Fruit fly (Drosophila melanogaster) whole organism, embryonic: ENCODE data around the gene MICAL-like.
A peak's percentile ranks its signal among the peaks of the same experiment; 100 is the strongest.

Experiments used
- Atf3 ChIP-seq: fragments of 200-800 bp; sonication (Bioruptor generic); optimal IDR thresholded peaks from 3 replicates; lab custom pipeline; 2016; ENCODE audit warnings: missing biosample characterization, missing genetic modification characterization
- Bgb ChIP-seq: fragments of 200-800 bp; sonication (Bioruptor generic); IDR thresholded peaks from 2 replicates; pipeline ENCODE4 v1.3.6; 2022; ENCODE audit warnings: missing biosample characterization, missing genetic modification characterization; ENCODE audit not compliant: partially characterized antibody
- CG11723 ChIP-seq: fragments of 200-800 bp; sonication (Bioruptor generic); optimal IDR thresholded peaks from 2 replicates; lab custom pipeline; 2017; ENCODE audit warnings: missing biosample characterization, mild to moderate bottlenecking, missing genetic modification characterization
- CG12155 ChIP-seq: fragments of 200-800 bp; sonication (Bioruptor generic); optimal IDR thresholded peaks from 3 replicates; lab custom pipeline; 2016; ENCODE audit warnings: missing biosample characterization, missing genetic modification characterization
- CG12769 ChIP-seq: fragments of 200-800 bp; sonication (Bioruptor generic); optimal IDR thresholded peaks from 2 replicates; lab custom pipeline; 2019; ENCODE audit warnings: missing biosample characterization, mild to moderate bottlenecking, missing genetic modification characterization, moderate library complexity
- CG15269 ChIP-seq: fragments of 200-800 bp; sonication (Bioruptor generic); optimal IDR thresholded peaks from 2 replicates; lab custom pipeline; 2018; ENCODE audit warnings: missing biosample characterization, mild to moderate bottlenecking, missing genetic modification characterization, moderate library complexity
- CG15479 ChIP-seq: fragments of 200-800 bp; sonication (Bioruptor generic); optimal IDR thresholded peaks from 3 replicates; lab custom pipeline; 2019; ENCODE audit warnings: missing biosample characterization, mild to moderate bottlenecking, missing genetic modification characterization, moderate library complexity
- CG16813 ChIP-seq: fragments of 200-800 bp; sonication (Bioruptor generic); IDR thresholded peaks from 3 replicates; pipeline ENCODE4 v1.3.6; 2022; ENCODE audit warnings: missing biosample characterization, missing genetic modification characterization; ENCODE audit not compliant: partially characterized antibody
- CG18262 ChIP-seq: fragments of 200-800 bp; optimal IDR thresholded peaks from 3 replicates; lab custom pipeline; 2019; ENCODE audit warnings: missing biosample characterization, mild to moderate bottlenecking, missing genetic modification characterization, moderate library complexity
- CG3065 ChIP-seq: fragments of 200-800 bp; sonication (Bioruptor generic); optimal IDR thresholded peaks from 2 replicates; lab custom pipeline; 2016; ENCODE audit warnings: missing biosample characterization, missing genetic modification characterization
- CG3281 ChIP-seq: fragments of 200-800 bp; sonication (Bioruptor generic); optimal IDR thresholded peaks from 3 replicates; lab custom pipeline; 2017; ENCODE audit warnings: missing biosample characterization, mild to moderate bottlenecking, missing genetic modification characterization
- CG34376 ChIP-seq: fragments of 200-800 bp; sonication (Bioruptor generic); optimal IDR thresholded peaks from 2 replicates; lab custom pipeline; 2018; ENCODE audit warnings: missing biosample characterization, mild to moderate bottlenecking, missing genetic modification characterization
- CG6683 ChIP-seq: fragments of 200-800 bp; sonication (Bioruptor generic); optimal IDR thresholded peaks from 2 replicates; lab custom pipeline; 2017; ENCODE audit warnings: missing biosample characterization, mild to moderate bottlenecking, missing genetic modification characterization, missing genetic modification reagents
- CG7372 ChIP-seq: fragments of 200-800 bp; sonication (Bioruptor generic); IDR thresholded peaks from 2 replicates; pipeline ENCODE4 v1.3.6; 2022; ENCODE audit warnings: missing biosample characterization, missing genetic modification characterization
- CG7839 ChIP-seq: fragments of 200-800 bp; sonication (Bioruptor generic); optimal IDR thresholded peaks from 3 replicates; lab custom pipeline; 2018; ENCODE audit warnings: missing biosample characterization, mild to moderate bottlenecking, missing genetic modification characterization, moderate library complexity
- CHES-1-like ChIP-seq: fragments of 200-800 bp; sonication (Bioruptor generic); optimal IDR thresholded peaks from 2 replicates; lab custom pipeline; 2016; ENCODE audit warnings: missing biosample characterization, missing genetic modification characterization
- CTCF ChIP-seq: fragments of 200-800 bp; sonication (Bioruptor generic); optimal IDR thresholded peaks from 2 replicates; lab custom pipeline; 2017; ENCODE audit warnings: missing biosample characterization, mild to moderate bottlenecking, missing genetic modification characterization, moderate library complexity
- Camta ChIP-seq: fragments of 200-800 bp; sonication (Bioruptor generic); optimal IDR thresholded peaks from 2 replicates; lab custom pipeline; 2016; ENCODE audit warnings: missing biosample characterization, missing genetic modification characterization
- Dek ChIP-seq: fragments of 200-800 bp; sonication (Bioruptor generic); optimal IDR thresholded peaks from 3 replicates; lab custom pipeline; 2019; ENCODE audit warnings: missing biosample characterization, mild to moderate bottlenecking, missing genetic modification characterization, moderate library complexity
- Dll ChIP-seq: fragments of 200-800 bp; sonication (Bioruptor generic); IDR thresholded peaks from 4 replicates; pipeline ENCODE4 v1.3.6; 2022; ENCODE audit warnings: missing biosample characterization, missing genetic modification characterization; ENCODE audit not compliant: partially characterized antibody
- Ets65A ChIP-seq: fragments of 200-800 bp; sonication (Bioruptor generic); peaks from one replicate; lab custom pipeline; 2016; ENCODE audit warnings: missing biosample characterization, missing genetic modification characterization
- Fer1 ChIP-seq: fragments of 200-800 bp; sonication (Bioruptor generic); optimal IDR thresholded peaks from 2 replicates; lab custom pipeline; 2017; ENCODE audit warnings: missing biosample characterization, mild to moderate bottlenecking, missing genetic modification characterization
- HLH54F ChIP-seq: fragments of 200-800 bp; sonication (Bioruptor generic); optimal IDR thresholded peaks from 3 replicates; lab custom pipeline; 2016; ENCODE audit warnings: missing biosample characterization, missing genetic modification characterization
- Hmr ChIP-seq: fragments of 200-800 bp; sonication (Bioruptor generic); optimal IDR thresholded peaks from 3 replicates; lab custom pipeline; 2017; ENCODE audit warnings: mild to moderate bottlenecking, missing biosample characterization, missing genetic modification reagents, missing genetic modification characterization
- MBD-R2 ChIP-seq: fragments of 200-800 bp; sonication (Bioruptor generic); IDR thresholded peaks from 2 replicates; pipeline ENCODE4 v1.3.6; 2022; ENCODE audit warnings: missing biosample characterization, missing genetic modification characterization
- NC2β ChIP-seq: fragments of 200-800 bp; sonication (Bioruptor generic); optimal IDR thresholded peaks from 2 replicates; lab custom pipeline; 2016; ENCODE audit warnings: missing biosample characterization, missing genetic modification characterization
- Rfx ChIP-seq: fragments of 200-800 bp; sonication (Bioruptor generic); IDR thresholded peaks from 2 replicates; pipeline ENCODE4 v1.3.6; 2022; ENCODE audit warnings: missing biosample characterization, missing genetic modification characterization
- Side ChIP-seq: fragments of 200-800 bp; sonication (Bioruptor generic); optimal IDR thresholded peaks from 2 replicates; lab custom pipeline; 2016; ENCODE audit warnings: missing biosample characterization, missing genetic modification characterization
- Six4 ChIP-seq: fragments of 200-800 bp; sonication (Bioruptor generic); optimal IDR thresholded peaks from 2 replicates; lab custom pipeline; 2016; ENCODE audit warnings: missing biosample characterization, missing genetic modification characterization
- Xrp1 ChIP-seq: fragments of 200-800 bp; sonication (Bioruptor generic); IDR thresholded peaks from 2 replicates; pipeline ENCODE4 v1.3.6; 2022; ENCODE audit warnings: missing biosample characterization, missing genetic modification characterization
- ase ChIP-seq: fragments of 200-800 bp; sonication (Bioruptor generic); IDR thresholded peaks from 3 replicates; pipeline ENCODE4 v1.3.6; 2022; ENCODE audit warnings: missing biosample characterization, missing genetic modification characterization
- bcd ChIP-seq: fragments of 200-800 bp; sonication (Bioruptor generic); optimal IDR thresholded peaks from 2 replicates; lab custom pipeline; 2017; ENCODE audit warnings: missing biosample characterization, mild to moderate bottlenecking, missing genetic modification characterization
- chn ChIP-seq: fragments of 200-800 bp; sonication (Bioruptor generic); optimal IDR thresholded peaks from 2 replicates; lab custom pipeline; 2016; ENCODE audit warnings: missing biosample characterization, missing genetic modification characterization
- cwo ChIP-seq: fragments of 200-800 bp; sonication (Bioruptor generic); optimal IDR thresholded peaks from 3 replicates; lab custom pipeline; 2017; ENCODE audit warnings: missing biosample characterization, missing genetic modification characterization, mild to moderate bottlenecking, moderate library complexity, missing genetic modification reagents
- eyg ChIP-seq: fragments of 200-800 bp; sonication (Bioruptor generic); optimal IDR thresholded peaks from 3 replicates; lab custom pipeline; 2016; ENCODE audit warnings: missing biosample characterization, missing genetic modification characterization
- gem ChIP-seq: fragments of 200-800 bp; sonication (Bioruptor generic); optimal IDR thresholded peaks from 2 replicates; lab custom pipeline; 2019; ENCODE audit warnings: missing biosample characterization, mild to moderate bottlenecking, missing genetic modification characterization, moderate library complexity
- gfzf ChIP-seq: fragments of 200-800 bp; sonication (Bioruptor generic); optimal IDR thresholded peaks from 2 replicates; lab custom pipeline; 2016; ENCODE audit warnings: missing biosample characterization, mild to moderate bottlenecking, missing genetic modification characterization, moderate library complexity
- ind ChIP-seq: fragments of 200-800 bp; sonication (Bioruptor generic); optimal IDR thresholded peaks from 3 replicates; lab custom pipeline; 2016; ENCODE audit warnings: missing biosample characterization, missing genetic modification characterization
- inv ChIP-seq: fragments of 200-800 bp; sonication (Bioruptor generic); IDR thresholded peaks from 2 replicates; pipeline ENCODE4 v1.3.6; 2022; ENCODE audit warnings: missing biosample characterization, missing genetic modification characterization; ENCODE audit not compliant: partially characterized antibody
- kay ChIP-seq: fragments of 200-800 bp; sonication (Bioruptor generic); optimal IDR thresholded peaks from 2 replicates; lab custom pipeline; 2016; ENCODE audit warnings: missing biosample characterization, missing genetic modification characterization
- nmo ChIP-seq: fragments of 200-800 bp; sonication (Bioruptor generic); optimal IDR thresholded peaks from 2 replicates; lab custom pipeline; 2018; ENCODE audit warnings: missing biosample characterization, mild to moderate bottlenecking, missing genetic modification characterization, moderate library complexity
- phol ChIP-seq: fragments of 200-800 bp; sonication (Bioruptor generic); optimal IDR thresholded peaks from 3 replicates; lab custom pipeline; 2018; ENCODE audit warnings: missing biosample characterization, mild to moderate bottlenecking, missing genetic modification characterization, moderate library complexity
- prd ChIP-seq, 3 experiments: fragments of >200 bp in 2 of 3; fragments of 200-800 bp in 1 of 3; sonication (Bioruptor generic) in 1 of 3; optimal IDR thresholded peaks in 2 of 3; IDR thresholded peaks in 1 of 3; 2 replicates in 2 of 3; 3 replicates in 1 of 3; pipeline versions ENCODE4 v1.3.6 to Lab custom; 2017 to 2022; ENCODE audit warnings: missing biosample characterization in 1 of 3, missing genetic modification characterization in 1 of 3
- salm ChIP-seq: fragments of 200-800 bp; sonication (Bioruptor generic); optimal IDR thresholded peaks from 2 replicates; lab custom pipeline; 2018; ENCODE audit warnings: missing biosample characterization, mild to moderate bottlenecking, missing genetic modification characterization
- schlank ChIP-seq: fragments of 200-800 bp; sonication (Bioruptor generic); optimal IDR thresholded peaks from 2 replicates; lab custom pipeline; 2018; ENCODE audit warnings: missing biosample characterization, mild to moderate bottlenecking, missing genetic modification characterization
- slou ChIP-seq: fragments of 200-800 bp; sonication (Bioruptor generic); optimal IDR thresholded peaks from 3 replicates; lab custom pipeline; 2016; ENCODE audit warnings: missing biosample characterization, missing genetic modification characterization
- stwl ChIP-seq: fragments of 200-800 bp; sonication (Bioruptor generic); optimal IDR thresholded peaks from 3 replicates; lab custom pipeline; 2018; ENCODE audit warnings: missing biosample characterization, mild to moderate bottlenecking, missing genetic modification characterization, moderate library complexity
- sug ChIP-seq: fragments of 200-800 bp; optimal IDR thresholded peaks from 2 replicates; lab custom pipeline; 2019; ENCODE audit warnings: missing biosample characterization, mild to moderate bottlenecking, missing genetic modification characterization, moderate library complexity
- tup ChIP-seq: fragments of 200-800 bp; sonication (Bioruptor generic); optimal IDR thresholded peaks from 2 replicates; lab custom pipeline; 2016; ENCODE audit warnings: missing biosample characterization, mild to moderate bottlenecking, missing genetic modification characterization, moderate library complexity
- tx ChIP-seq: fragments of 200-800 bp; sonication (Bioruptor generic); optimal IDR thresholded peaks from 2 replicates; lab custom pipeline; 2016; ENCODE audit warnings: missing biosample characterization, missing genetic modification characterization

Gene MICAL-like

DNA sequence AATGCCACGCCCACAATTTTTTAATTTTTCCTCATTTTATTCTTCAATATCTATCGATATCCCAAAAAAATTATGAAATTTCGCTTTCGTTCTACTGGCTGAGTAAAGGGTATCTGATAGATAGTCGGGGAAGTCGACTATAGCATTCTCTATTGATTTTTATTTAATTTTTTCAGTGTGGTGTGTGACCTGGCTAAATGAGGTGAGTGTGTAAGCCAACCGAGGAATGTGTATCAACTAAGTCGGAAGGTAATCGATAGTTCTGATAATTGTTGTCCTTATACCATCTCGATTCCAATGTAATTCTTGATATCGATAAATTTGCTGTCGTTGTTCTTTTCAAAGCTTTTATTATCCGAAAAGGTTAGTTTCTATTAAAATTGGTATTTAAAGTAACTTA lies 8.6 kb downstream of the MICAL-like start, which contains the start of gene CG11263 (continued):
- TF ChIP-seq CG3281 (GFP tag; lab: Kevin White, UChicago) (peak; percentile 28), Bgb (GFP tag; lab: Robert Waterston, UW) (peak; percentile 89), Rfx (GFP tag; lab: Robert Waterston, UW) (peak; percentile 71), HLH54F (GFP tag; lab: Kevin White, UChicago) (peak; percentile 64), tup (GFP tag; lab: Kevin White, UChicago) (no peak), prd (optimal IDR thresholded peaks at IDR 0.05; lab: Kevin White, UChicago) (no peak), prd (GFP tag; IDR thresholded peaks at IDR 0.05; lab: Robert Waterston, UW) (peak; percentile 52; the same call in 1 of the 3 replicates), inv (GFP tag; lab: Robert Waterston, UW) (peak; percentile 74), Dll (GFP tag; lab: Robert Waterston, UW) (peak; percentile 86), Hmr (peak; percentile 71), Dek (peak; percentile 38), CTCF (GFP tag; lab: Kevin White, UChicago) (peak; percentile 54), CG18262 (tag; lab: Kevin White, UChicago) (peak; percentile 51), CG34376 (GFP tag; lab: Kevin White, UChicago) (peak; percentile 12), stwl (tag; lab: Kevin White, UChicago) (peak; percentile 97), CG16813 (GFP tag; lab: Robert Waterston, UW) (peak; percentile 86), CG12155 (GFP tag; lab: Kevin White, UChicago) (peak; percentile 37), gem (tag; lab: Kevin White, UChicago) (peak; percentile 64), Camta (GFP tag; lab: Kevin White, UChicago) (peak; percentile 33), ind (GFP tag; lab: Kevin White, UChicago) (peak; percentile 43), CG6683 (GFP tag; lab: Kevin White, UChicago) (peak; percentile 1), salm (no peak), CG7372 (GFP tag; lab: Robert Waterston, UW) (no peak), CG12769 (peak; percentile 4), CG15269 (tag; lab: Kevin White, UChicago) (peak; percentile 28), slou (GFP tag; lab: Kevin White, UChicago) (peak; percentile 64), CG3065 (GFP tag; lab: Kevin White, UChicago) (peak; percentile 77), Atf3 (peak; percentile 29), CHES-1-like (peak; percentile 45), sug (tag; lab: Kevin White, UChicago) (peak; percentile 13), CG7839 (peak; percentile 57), bcd (GFP tag; lab: Kevin White, UChicago) (peak; percentile 39), ase (GFP tag; lab: Robert Waterston, UW) (peak; percentile 35; the same call in 1 of the 3 replicates), Xrp1 (peak; percentile 60; the same call in 1 of the 2 replicates), schlank (no peak), phol (tag; lab: Kevin White, UChicago) (peak; percentile 56), cwo (no peak), NC2β (GFP tag; lab: Kevin White, UChicago) (peak; percentile 46), nmo (GFP tag; lab: Kevin White, UChicago) (peak; percentile 46), tx (peak; percentile 56), chn (GFP tag; lab: Kevin White, UChicago) (peak; percentile 53), Six4 (GFP tag; lab: Kevin White, UChicago) (peak; percentile 6), CG11723 (GFP tag; lab: Kevin White, UChicago) (no peak), kay (GFP tag; lab: Kevin White, UChicago) (peak; percentile 26), eyg (GFP tag; lab: Kevin White, UChicago) (peak; percentile 22), Ets65A (GFP tag; lab: Kevin White, UChicago) (peak; percentile 96), CG15479 (GFP tag; lab: Kevin White, UChicago) (no peak), gfzf (GFP tag; lab: Kevin White, UChicago) (peak; percentile 53), Side (GFP tag; lab: Kevin White, UChicago) (peak; percentile 66), Fer1 (GFP tag; lab: Kevin White, UChicago) (peak; percentile 35), MBD-R2 (GFP tag; lab: Robert Waterston, UW) (peak; percentile 64; the same call in 1 of the 2 replicates)
